Fruit fly (Drosophila melanogaster): Measurements from ENCODE around the gene ppk.

The ppk gene

DNA sequence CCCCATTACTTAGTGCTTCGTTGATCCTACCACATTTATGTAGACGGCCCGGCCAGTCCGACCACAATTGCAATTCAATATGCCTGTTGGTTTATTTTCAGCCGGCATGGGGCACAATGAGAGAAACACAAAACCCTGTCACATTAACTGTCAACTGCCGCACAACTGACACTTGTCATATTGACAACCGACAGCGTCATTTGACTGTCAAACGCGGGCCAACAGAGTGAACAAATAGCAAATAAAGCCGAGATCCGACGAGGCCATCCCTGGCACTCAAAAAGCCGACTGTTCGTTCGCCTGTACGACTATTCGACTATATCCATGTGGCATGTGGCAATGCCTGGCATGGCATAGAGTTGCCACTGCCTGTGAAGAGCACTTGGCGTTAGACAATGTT, 17.0 kb upstream of the ppk start:
- TF ChIP-seq CG9139 (GFP tag; optimal IDR thresholded peaks at IDR 0.05) (no peak), dsx (GFP tag; optimal IDR thresholded peaks at IDR 0.05; ENCODE audit: poor library complexity, severe bottlenecking) (peak; percentile 37), eg (GFP tag; IDR thresholded peaks at IDR 0.05) (peak; percentile 32; the same call in 1 of the 3 replicates)

DNA sequence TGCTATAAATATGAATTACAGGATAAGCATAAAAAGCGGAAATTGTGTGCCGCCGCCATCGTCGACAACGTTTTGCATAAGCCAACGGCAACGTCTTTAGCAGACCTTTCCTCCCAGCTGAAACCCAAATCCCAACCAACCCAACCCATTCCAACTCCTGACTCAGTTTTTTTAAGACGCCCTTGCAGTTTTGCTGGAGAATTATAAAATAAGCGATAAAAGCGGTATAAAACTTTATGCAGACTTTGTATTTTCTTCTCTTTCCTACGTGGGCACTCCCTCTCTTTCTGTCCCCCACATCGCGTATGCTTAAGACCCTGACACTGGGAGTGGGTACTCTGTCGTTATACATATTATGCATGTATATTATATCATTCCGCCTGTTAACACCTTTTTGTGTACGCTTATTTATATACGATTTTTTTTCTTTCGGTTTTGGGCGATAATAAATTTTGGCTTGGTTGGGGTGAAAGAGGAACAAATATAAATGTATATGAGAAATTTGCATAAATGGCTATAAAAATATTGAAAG, 16.2 kb upstream of the ppk start:
- TF ChIP-seq fd59A (GFP tag; optimal IDR thresholded peaks at IDR 0.05): no peak
- TF ChIP-seq Hr38 (GFP tag; optimal IDR thresholded peaks at IDR 0.05): no peak
- peak; percentile 26 for TF ChIP-seq svp (GFP tag)
- TF ChIP-seq topi (GFP tag; optimal IDR thresholded peaks at IDR 0.05): no peak
- TF ChIP-seq Eip78C (GFP tag): peak; percentile 52
- peak; percentile 13 for TF ChIP-seq dsx (GFP tag; optimal IDR thresholded peaks at IDR 0.05; ENCODE audit: poor library complexity, severe bottlenecking)
- no peak for TF ChIP-seq CG32006 (GFP tag; optimal IDR thresholded peaks at IDR 0.05)
- no peak for TF ChIP-seq CG16779 (tag; optimal IDR thresholded peaks at IDR 0.05)
- peak; percentile 70 for TF ChIP-seq vri (GFP tag; optimal IDR thresholded peaks at IDR 0.05)
- TF ChIP-seq Ets21C (GFP tag; optimal IDR thresholded peaks at IDR 0.05): no peak
- TF ChIP-seq CG4318 (GFP tag; optimal IDR thresholded peaks at IDR 0.05): no peak

DNA sequence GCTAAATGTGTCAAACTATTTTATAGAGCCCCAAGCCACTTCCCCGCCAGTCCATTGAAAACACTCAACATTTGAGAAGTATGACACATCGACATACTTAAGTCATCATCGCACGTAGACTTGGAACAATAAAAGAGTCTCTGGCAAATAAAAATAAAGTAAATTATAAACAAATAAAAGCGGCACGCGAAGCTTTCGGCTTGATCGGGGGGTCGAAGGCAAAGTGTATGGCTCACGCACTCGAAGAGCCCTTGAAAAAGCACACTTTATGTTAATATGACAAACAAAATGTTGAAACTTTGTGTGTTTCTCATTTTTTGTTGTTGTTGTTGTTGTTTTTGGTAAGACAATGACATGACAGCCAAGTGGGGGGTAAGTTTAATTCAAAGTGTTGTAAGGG, 15.3 kb upstream of the ppk start:
- TF ChIP-seq acj6 (GFP tag; optimal IDR thresholded peaks at IDR 0.05): no peak
- peak; percentile 82 for TF ChIP-seq fkh (GFP tag; optimal IDR thresholded peaks at IDR 0.05)

DNA sequence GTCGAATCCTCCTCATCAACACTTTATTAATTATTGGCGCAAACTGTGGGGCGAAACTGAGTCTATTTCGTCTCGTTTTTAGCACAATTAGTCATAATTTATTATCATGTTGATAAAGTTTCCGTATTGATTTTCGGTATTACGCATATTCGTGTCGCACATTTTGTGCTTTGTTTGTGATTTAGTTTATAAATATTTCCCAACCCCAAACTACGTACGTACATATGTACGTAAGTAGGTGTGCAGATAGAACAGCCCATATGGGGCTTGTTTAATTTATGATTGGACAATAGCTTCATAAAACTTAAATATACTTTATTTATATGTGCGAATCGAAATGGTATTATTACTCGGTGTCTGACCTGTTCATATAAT, 14.1 kb upstream of the ppk start:
- no peak for TF ChIP-seq CG9139 (GFP tag; optimal IDR thresholded peaks at IDR 0.05)
- TF ChIP-seq CG8119 (GFP tag; IDR thresholded peaks at IDR 0.05): no peak
- TF ChIP-seq CG11762 (GFP tag; optimal IDR thresholded peaks at IDR 0.05; ENCODE audit: insufficient read depth): no peak
- peak; percentile 48 for TF ChIP-seq fkh (GFP tag; optimal IDR thresholded peaks at IDR 0.05)
- TF ChIP-seq Blimp-1 (GFP tag; optimal IDR thresholded peaks at IDR 0.05): no peak
- TF ChIP-seq CG11902 (GFP tag; optimal IDR thresholded peaks at IDR 0.05): no peak
- no peak for TF ChIP-seq CG6792 (GFP tag; optimal IDR thresholded peaks at IDR 0.05)
- no peak for TF ChIP-seq net (GFP tag; optimal IDR thresholded peaks at IDR 0.05)
- no peak for TF ChIP-seq CG32006 (GFP tag; optimal IDR thresholded peaks at IDR 0.05)
- TF ChIP-seq CG15336 (GFP tag; IDR thresholded peaks at IDR 0.05): no peak
- TF ChIP-seq CG6276 (GFP tag; optimal IDR thresholded peaks at IDR 0.05): no peak
- no peak for TF ChIP-seq Sox15 (GFP tag; optimal IDR thresholded peaks at IDR 0.05)
- TF ChIP-seq dsx (GFP tag; optimal IDR thresholded peaks at IDR 0.05; ENCODE audit: poor library complexity, severe bottlenecking): no peak
- TF ChIP-seq acj6 (GFP tag; optimal IDR thresholded peaks at IDR 0.05): no peak
- no peak for TF ChIP-seq OdsH (GFP tag; optimal IDR thresholded peaks at IDR 0.05)
- TF ChIP-seq svp (GFP tag): peak; percentile 15
- no peak for TF ChIP-seq spab (GFP tag; optimal IDR thresholded peaks at IDR 0.05)

DNA sequence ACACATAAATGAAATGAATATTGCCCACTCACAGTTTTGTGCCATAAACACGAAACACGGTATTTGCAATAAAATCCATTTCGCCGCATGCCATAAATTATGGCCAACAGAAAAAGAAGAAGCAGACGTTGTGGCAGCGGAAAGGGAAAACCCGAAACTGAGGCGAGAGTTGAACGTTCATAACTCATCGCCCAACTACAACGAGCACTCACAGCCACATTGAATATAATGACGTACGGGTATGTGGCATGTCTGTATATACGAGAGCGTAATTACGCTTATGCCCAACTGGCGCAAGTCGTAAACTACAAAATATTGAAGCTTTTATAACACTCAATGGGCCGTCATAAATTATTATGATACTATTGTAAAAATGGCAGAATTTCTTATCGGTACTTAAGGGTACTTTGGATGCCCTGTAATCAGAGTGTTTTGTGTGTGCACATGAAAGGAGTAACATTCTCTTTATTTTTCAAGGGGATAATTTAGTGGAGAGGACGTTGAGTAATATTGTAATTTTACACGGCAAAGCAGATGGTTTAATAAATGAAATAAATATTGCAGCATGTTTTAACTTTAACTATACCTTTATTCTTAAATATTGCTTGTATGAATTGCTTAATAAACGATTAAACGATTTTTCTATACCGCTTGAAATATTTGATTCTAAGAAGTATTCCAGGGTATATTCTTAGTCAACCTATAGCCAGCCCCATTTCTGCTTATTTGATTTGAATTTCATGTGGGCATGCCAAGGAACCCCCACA, 13.5 kb upstream of the ppk start:
- TF ChIP-seq CG6808 (GFP tag; optimal IDR thresholded peaks at IDR 0.05) (no peak), spab (GFP tag; optimal IDR thresholded peaks at IDR 0.05) (no peak), Smox (GFP tag; optimal IDR thresholded peaks at IDR 0.05) (peak; percentile 32), CG6163 (GFP tag; IDR thresholded peaks at IDR 0.05) (peak; percentile 14; the same call in 1 of the 3 replicates), ss (GFP tag; optimal IDR thresholded peaks at IDR 0.05) (no peak), CG3032 (tag; optimal IDR thresholded peaks at IDR 0.05) (no peak), Met (GFP tag; optimal IDR thresholded peaks at IDR 0.05) (peak; percentile 36), Gug (GFP tag; IDR thresholded peaks at IDR 0.05) (no peak), OdsH (GFP tag; optimal IDR thresholded peaks at IDR 0.05) (no peak), esn (GFP tag; optimal IDR thresholded peaks at IDR 0.05) (peak; percentile 4), Eip78C (GFP tag) (peak; percentile 58), pdm3 (GFP tag; optimal IDR thresholded peaks at IDR 0.05) (no peak), vri (GFP tag; optimal IDR thresholded peaks at IDR 0.05) (peak; percentile 45), Eip93F (GFP tag; optimal IDR thresholded peaks at IDR 0.05) (no peak)
